Worm (Caenorhabditis elegans): ENCODE data around the gene hlh-6.
A peak's percentile ranks its signal among the peaks of the same experiment; 100 is the strongest.

- TF ChIP-seq ets-7 (tag; optimal IDR thresholded peaks at IDR 0.05) (no peak), tbx-37 (GFP tag; conservative IDR thresholded peaks at IDR 0.05) (0 out of 2 replicates have a peak, but pooled peaks have one; percentile 10), hmg-4 (GFP tag; optimal IDR thresholded peaks at IDR 0.05) (no peak)
Observed at ce11 chrII:9644438-9644837, 29.8 kb upstream of the hlh-6 start, which contains the start of gene fzr-1.
